Worm (Caenorhabditis elegans): ENCODE data around the gene F59D12.3.

- TF ChIP-seq ztf-18 (tag; optimal IDR thresholded peaks at IDR 0.05): no peak
- TF ChIP-seq ekl-4 (GFP tag; IDR thresholded peaks at IDR 0.05): no peak
- no peak for TF ChIP-seq unc-62 (GFP tag; optimal IDR thresholded peaks at IDR 0.05)
- no peak for TF ChIP-seq ceh-91 (GFP tag; IDR thresholded peaks at IDR 0.05)
- no peak for TF ChIP-seq Y67H2A.10 (GFP tag; conservative IDR thresholded peaks at IDR 0.05)
- TF ChIP-seq lir-1 (GFP tag; conservative IDR thresholded peaks at IDR 0.05): no peak
- no peak for TF ChIP-seq F33H1.4 (GFP tag; IDR thresholded peaks at IDR 0.05)
- TF ChIP-seq pha-4 (tag; optimal IDR thresholded peaks at IDR 0.05): no peak
- no peak for TF ChIP-seq madf-8 (GFP tag; conservative IDR thresholded peaks at IDR 0.05)
- TF ChIP-seq K11D2.4 (GFP tag; IDR thresholded peaks at IDR 0.05): no peak
- TF ChIP-seq dpff-1 (tag; optimal IDR thresholded peaks at IDR 0.05): no peak
- no peak for TF ChIP-seq ets-4 (GFP tag; optimal IDR thresholded peaks at IDR 0.05)
These were observed 13.0 kb upstream of the F59D12.3 start for ce11 chrX:15663740-15664139.

Data from whole organism, young adult.